Worm (Caenorhabditis elegans) whole organism, L3 larva: ENCODE measurements around the gene clk-2.

Source experiments
- ZK546.5 ChIP-seq: sonication (generic microtip); optimal IDR thresholded peaks from 2 replicates; lab custom pipeline; 2017; ENCODE audit warnings: missing biosample characterization, missing genetic modification characterization
- aly-2 ChIP-seq: fragments of 150-350 bp; optimal IDR thresholded peaks from 2 replicates; lab custom pipeline; 2014; ENCODE audit warnings: missing biosample characterization, missing genetic modification characterization
- ama-1 ChIP-seq: fragments of 150-350 bp; optimal IDR thresholded peaks from 2 replicates; lab custom pipeline; 2018
- ceh-9 ChIP-seq: sonication (generic microtip); optimal IDR thresholded peaks from 2 replicates; lab custom pipeline; 2018; ENCODE audit warnings: missing biosample characterization, missing genetic modification characterization
- daf-12 ChIP-seq: fragments of 150-350 bp; optimal IDR thresholded peaks from 2 replicates; lab custom pipeline; 2014; ENCODE audit warnings: missing biosample characterization, missing genetic modification reagents, missing genetic modification characterization
- fkh-10 ChIP-seq: sonication (generic microtip); optimal IDR thresholded peaks from 2 replicates; lab custom pipeline; 2017; ENCODE audit warnings: missing biosample characterization, missing genetic modification reagents, missing genetic modification characterization
- fos-1 ChIP-seq: fragments of 150-350 bp; optimal IDR thresholded peaks from 2 replicates; lab custom pipeline; 2014; ENCODE audit warnings: missing biosample characterization, missing genetic modification characterization
- jun-1 ChIP-seq: fragments of 150-350 bp; optimal IDR thresholded peaks from 2 replicates; lab custom pipeline; 2014; ENCODE audit warnings: missing biosample characterization, missing genetic modification reagents, missing genetic modification characterization
- nhr-237 ChIP-seq: fragments of 150-350 bp; optimal IDR thresholded peaks from 2 replicates; lab custom pipeline; 2014; ENCODE audit warnings: missing biosample characterization, missing genetic modification characterization
- nhr-28 ChIP-seq: fragments of 150-350 bp; optimal IDR thresholded peaks from 2 replicates; lab custom pipeline; 2014; ENCODE audit warnings: missing biosample characterization, missing genetic modification characterization
- nhr-76 ChIP-seq: fragments of 150-350 bp; sonication (generic microtip); optimal IDR thresholded peaks from 5 replicates; lab custom pipeline; 2014; ENCODE audit warnings: missing biosample characterization, missing genetic modification characterization
- nhr-77 ChIP-seq: fragments of 150-350 bp; optimal IDR thresholded peaks from 2 replicates; lab custom pipeline; 2014; ENCODE audit warnings: missing biosample characterization, missing genetic modification characterization
- pha-4 ChIP-seq: fragments of 150-350 bp; optimal IDR thresholded peaks from 2 replicates; lab custom pipeline; 2014; ENCODE audit warnings: missing biosample characterization, missing genetic modification reagents, missing genetic modification characterization
- snpc-4 ChIP-seq: fragments of 150-350 bp; optimal IDR thresholded peaks from 2 replicates; lab custom pipeline; 2014; ENCODE audit warnings: missing biosample characterization, missing genetic modification characterization

DNA sequence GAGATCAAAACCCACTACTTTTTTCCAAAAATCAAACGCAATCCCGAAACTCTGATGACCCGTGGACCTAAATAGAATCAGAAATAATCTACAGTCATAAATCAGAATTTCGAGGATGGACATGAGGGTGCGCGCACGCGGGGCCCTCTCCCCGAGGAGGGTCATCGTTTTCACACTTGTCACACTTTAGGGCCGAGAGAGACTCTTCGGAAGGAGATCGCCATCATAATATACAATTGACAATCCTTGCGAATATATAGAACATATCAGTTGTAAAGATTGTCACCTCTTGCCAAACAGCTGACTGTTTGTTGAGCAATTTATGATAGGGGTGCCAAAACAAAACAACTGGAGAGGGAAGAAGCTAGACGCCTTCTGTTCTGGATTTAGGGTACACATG, 11.8 kb upstream of the clk-2 start:
- TF ChIP-seq aly-2 (tag; lab: Kevin White, UChicago): no peak
- no peak for TF ChIP-seq jun-1 (tag; lab: Kevin White, UChicago)
- TF ChIP-seq ceh-9 (tag; lab: Kevin White, UChicago): no peak
- no peak for TF ChIP-seq nhr-28 (tag; lab: Kevin White, UChicago)
- no peak for TF ChIP-seq nhr-77 (tag; lab: Kevin White, UChicago)
- TF ChIP-seq ZK546.5 (tag; lab: Kevin White, UChicago): no peak
- TF ChIP-seq ama-1 (lab: Kevin White, UChicago): no peak
- no peak for TF ChIP-seq daf-12 (tag; lab: Kevin White, UChicago)
- no peak for TF ChIP-seq snpc-4 (tag; lab: Kevin White, UChicago)
- TF ChIP-seq pha-4 (tag; lab: Kevin White, UChicago): no peak
- TF ChIP-seq nhr-76: no peak
- TF ChIP-seq fkh-10 (GFP tag; lab: Kevin White, UChicago): no peak
- TF ChIP-seq nhr-237: no peak
- TF ChIP-seq fos-1 (tag; lab: Kevin White, UChicago): no peak
